Worm (Caenorhabditis elegans): ENCODE results near the gene T08E11.1.

The T08E11.1 gene

ce11 chrII:1844552-1844951 is 8.2 kb downstream of the T08E11.1 start:
- peak; percentile 22 for TF ChIP-seq nfya-1 (tag; optimal IDR thresholded peaks at IDR 0.05; ENCODE audit: insufficient read depth)
- no peak for TF ChIP-seq ztf-11 (tag; optimal IDR thresholded peaks at IDR 0.05)
- TF ChIP-seq ztf-4 (tag; optimal IDR thresholded peaks at IDR 0.05), result no peak

- no peak for TF ChIP-seq zag-1 (tag; optimal IDR thresholded peaks at IDR 0.05)
- no peak for TF ChIP-seq nhr-237 (tag; optimal IDR thresholded peaks at IDR 0.05)
- TF ChIP-seq aly-2 (tag; optimal IDR thresholded peaks at IDR 0.05), result no peak
Observed at ce11 chrII:1848109-1848508, 11.8 kb downstream of the T08E11.1 start, which contains the start of gene fbxb-97. TSS of gene fbxb-97 (minus strand) at chrII:1848161.

- TF ChIP-seq lin-39 (tag; optimal IDR thresholded peaks at IDR 0.05), result no peak
- TF ChIP-seq skn-1 (tag; optimal IDR thresholded peaks at IDR 0.05), result no peak
- no peak for TF ChIP-seq nhr-77 (tag; optimal IDR thresholded peaks at IDR 0.05)
- no peak for TF ChIP-seq unc-39 (tag; optimal IDR thresholded peaks at IDR 0.05)
- TF ChIP-seq mdl-1 (tag; optimal IDR thresholded peaks at IDR 0.05), result no peak
- TF ChIP-seq aly-2 (tag; optimal IDR thresholded peaks at IDR 0.05), result no peak
- TF ChIP-seq ceh-9 (tag; optimal IDR thresholded peaks at IDR 0.05), result no peak
- TF ChIP-seq egl-27 (tag; optimal IDR thresholded peaks at IDR 0.05), result no peak
- TF ChIP-seq fkh-2 (tag; optimal IDR thresholded peaks at IDR 0.05), result no peak
- no peak for TF ChIP-seq nhr-23 (tag; optimal IDR thresholded peaks at IDR 0.05)
- TF ChIP-seq daf-12 (tag; optimal IDR thresholded peaks at IDR 0.05), result no peak
- no peak for TF ChIP-seq nhr-76 (tag; optimal IDR thresholded peaks at IDR 0.05)
- TF ChIP-seq eor-1 (tag; optimal IDR thresholded peaks at IDR 0.05), result no peak
- TF ChIP-seq nhr-11 (tag; optimal IDR thresholded peaks at IDR 0.05), result no peak
- no peak for TF ChIP-seq nfya-1 (tag; optimal IDR thresholded peaks at IDR 0.05; ENCODE audit: insufficient read depth)
- TF ChIP-seq zag-1 (tag; optimal IDR thresholded peaks at IDR 0.05), result no peak
- TF ChIP-seq unc-62 (GFP tag; optimal IDR thresholded peaks at IDR 0.05), result no peak
- TF ChIP-seq pha-4 (tag; optimal IDR thresholded peaks at IDR 0.05), result no peak
- TF ChIP-seq fos-1 (tag; optimal IDR thresholded peaks at IDR 0.05), result no peak
Observed at ce11 chrII:1850299-1850698, 14.0 kb downstream of the T08E11.1 start, which contains the start of gene fbxb-96. TSS of gene fbxb-96 (minus strand) at chrII:1850399.

ce11 chrII:1850840-1851294 is 14.6 kb downstream of the T08E11.1 start, which contains the start of gene C52E2.3:
TSS of gene C52E2.3 (plus strand) at chrII:1851244.
- TF ChIP-seq elt-2 (tag; optimal IDR thresholded peaks at IDR 0.05) (peak; percentile 51), mml-1 (tag; optimal IDR thresholded peaks at IDR 0.05) (no peak), elt-3 (tag; optimal IDR thresholded peaks at IDR 0.05) (peak in 1 of 3 experiments; percentile 28), nhr-43 (tag; optimal IDR thresholded peaks at IDR 0.05; ENCODE audit: poor library complexity, severe bottlenecking) (peak; percentile 64), nhr-25 (tag; optimal IDR thresholded peaks at IDR 0.05) (no peak)

ce11 chrII:1851716-1852115 is 15.4 kb downstream of the T08E11.1 start:
- TF ChIP-seq fkh-10 (GFP tag; optimal IDR thresholded peaks at IDR 0.05), result no peak
- no peak for TF ChIP-seq mdl-1 (tag; optimal IDR thresholded peaks at IDR 0.05)
- TF ChIP-seq jun-1 (tag; optimal IDR thresholded peaks at IDR 0.05), result peak; percentile 96
- TF ChIP-seq elt-2 (tag; optimal IDR thresholded peaks at IDR 0.05), result peak; percentile 100
- TF ChIP-seq pha-4 (tag; optimal IDR thresholded peaks at IDR 0.05), result peak; percentile 52
- TF ChIP-seq pqm-1 (tag; optimal IDR thresholded peaks at IDR 0.05), result peak; percentile 99
- TF ChIP-seq nhr-43 (tag; optimal IDR thresholded peaks at IDR 0.05; ENCODE audit: poor library complexity, severe bottlenecking), result peak; percentile 85
- no peak for TF ChIP-seq lin-15B (tag; optimal IDR thresholded peaks at IDR 0.05)
- no peak for TF ChIP-seq nhr-77 (tag; optimal IDR thresholded peaks at IDR 0.05)
- peak; percentile 44 for TF ChIP-seq egl-27 (tag; optimal IDR thresholded peaks at IDR 0.05)
- TF ChIP-seq fos-1 (tag; optimal IDR thresholded peaks at IDR 0.05), result no peak

ce11 chrII:1852503-1852902 is 16.2 kb downstream of the T08E11.1 start, which contains the start of gene C52E2.2:
TSS of gene C52E2.2 (plus strand) at chrII:1852803.
- no peak for TF ChIP-seq egl-5 (tag; optimal IDR thresholded peaks at IDR 0.05)
- no peak for TF ChIP-seq R02D3.7 (tag; optimal IDR thresholded peaks at IDR 0.05)
- TF ChIP-seq elt-2 (tag; optimal IDR thresholded peaks at IDR 0.05), result no peak
- TF ChIP-seq elt-3 (tag; optimal IDR thresholded peaks at IDR 0.05), result no peak
- TF ChIP-seq mdl-1 (tag; optimal IDR thresholded peaks at IDR 0.05), result no peak
- no peak for TF ChIP-seq lsy-12 (tag; optimal IDR thresholded peaks at IDR 0.05)
- no peak for TF ChIP-seq unc-62 (GFP tag; optimal IDR thresholded peaks at IDR 0.05)
- TF ChIP-seq ztf-4 (tag; optimal IDR thresholded peaks at IDR 0.05), result no peak
